Worm (Caenorhabditis elegans) whole organism, L3 larva: ENCODE results near the gene F29B9.12.

Experiments used
- ama-1 ChIP-seq: fragments of 150-350 bp; optimal IDR thresholded peaks from 2 replicates; lab custom pipeline; 2018
- egl-5 ChIP-seq: fragments of 150-350 bp; optimal IDR thresholded peaks from 2 replicates; lab custom pipeline; 2017; ENCODE audit warnings: missing biosample characterization, missing genetic modification reagents, missing genetic modification characterization, inconsistent platforms
- mdl-1 ChIP-seq: fragments of 150-350 bp; optimal IDR thresholded peaks from 2 replicates; lab custom pipeline; 2014; ENCODE audit warnings: missing biosample characterization, missing genetic modification characterization
- nhr-23 ChIP-seq: fragments of 150-350 bp; optimal IDR thresholded peaks from 2 replicates; lab custom pipeline; 2014; ENCODE audit warnings: missing biosample characterization, missing genetic modification reagents, missing genetic modification characterization
- nhr-28 ChIP-seq: fragments of 150-350 bp; optimal IDR thresholded peaks from 2 replicates; lab custom pipeline; 2014; ENCODE audit warnings: missing biosample characterization, missing genetic modification characterization
- skn-1 ChIP-seq: fragments of 150-350 bp; optimal IDR thresholded peaks from 2 replicates; lab custom pipeline; 2014; ENCODE audit warnings: missing biosample characterization, missing genetic modification characterization
- unc-39 ChIP-seq: sonication (generic microtip); optimal IDR thresholded peaks from 4 replicates; lab custom pipeline; 2017; ENCODE audit warnings: missing biosample characterization, missing genetic modification characterization

ce11 chrIV:4643577-4643976 lies 25.8 kb upstream of the F29B9.12 start:
- TF ChIP-seq nhr-28 (tag; lab: Kevin White, UChicago), result no peak
- TF ChIP-seq ama-1, result no peak
- TF ChIP-seq nhr-23, result no peak
- TF ChIP-seq mdl-1 (tag; lab: Kevin White, UChicago), result no peak
- TF ChIP-seq egl-5 (tag; lab: Kevin White, UChicago), result no peak
- TF ChIP-seq skn-1 (tag; lab: Kevin White, UChicago), result no peak
- TF ChIP-seq unc-39, result no peak
